Fruit fly (Drosophila melanogaster): ENCODE measurements around the gene ND-B22.
A peak's percentile ranks its signal among the peaks of the same experiment; 100 is the strongest.

The ND-B22 gene

DNA sequence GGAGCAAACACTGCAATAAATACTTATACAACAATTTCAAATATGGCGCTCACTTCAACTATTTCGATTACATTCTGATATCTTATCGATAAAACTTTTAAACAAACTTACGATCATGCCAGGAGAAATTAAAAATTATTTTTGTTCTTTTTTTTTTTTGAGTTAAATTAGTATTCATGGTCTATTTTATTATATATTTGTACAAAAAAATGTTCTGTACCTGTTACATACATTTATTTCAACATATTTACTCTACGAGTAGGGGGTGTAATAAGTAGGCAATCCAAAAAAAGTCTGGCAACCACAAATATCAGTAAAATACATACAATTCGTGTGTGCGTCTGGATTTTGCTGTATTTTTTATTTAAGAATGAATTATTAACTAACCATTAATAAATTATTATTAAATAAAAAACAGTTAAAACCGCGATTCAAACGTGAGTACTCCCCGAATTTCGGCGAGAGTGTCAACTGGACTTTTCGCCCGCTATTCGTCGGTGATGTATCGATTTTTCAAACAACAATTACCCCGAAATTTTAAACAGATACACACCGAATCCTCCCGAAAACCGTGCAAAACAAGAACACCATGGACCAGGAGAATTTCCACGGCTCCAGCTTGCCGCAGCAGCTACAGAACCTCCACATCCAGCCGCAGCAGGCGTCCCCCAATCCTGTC lies 11.6 kb upstream of the ND-B22 start, which contains the start of gene loqs (continued):
- TF ChIP-seq Ada2b (GFP tag; IDR thresholded peaks at IDR 0.05) = peak; percentile 10; the same call in 1 of the 2 replicates
- TF ChIP-seq HLH4C (GFP tag; IDR thresholded peaks at IDR 0.05; ENCODE audit: partially characterized antibody) = 0 out of 3 replicates have a peak, but pooled peaks have one; percentile 46
- TF ChIP-seq CG30020 (tag; optimal IDR thresholded peaks at IDR 0.05) = peak; percentile 55
- TF ChIP-seq CG14710 (tag; optimal IDR thresholded peaks at IDR 0.05) = peak; percentile 62
- TF ChIP-seq sens (GFP tag) = peak; percentile 32
- TF ChIP-seq Sry-δ (GFP tag; optimal IDR thresholded peaks at IDR 0.05) = peak; percentile 4
- TF ChIP-seq CG12391 (tag; optimal IDR thresholded peaks at IDR 0.05) = peak; percentile 60
- TF ChIP-seq stwl (tag; optimal IDR thresholded peaks at IDR 0.05) = peak; percentile 50
- TF ChIP-seq CG15514 (GFP tag; optimal IDR thresholded peaks at IDR 0.05) = peak; percentile 18
- TF ChIP-seq CG18764 (GFP tag; optimal IDR thresholded peaks at IDR 0.05) = no peak
- TF ChIP-seq Scr (GFP tag; IDR thresholded peaks at IDR 0.05; ENCODE audit: partially characterized antibody) = peak; percentile 51
- TF ChIP-seq prd (optimal IDR thresholded peaks at IDR 0.05) = no peak
- 0 out of 3 replicates have a peak, but pooled peaks have one; percentile 7 for TF ChIP-seq prd (GFP tag; IDR thresholded peaks at IDR 0.05)
- TF ChIP-seq Doc3 (GFP tag; IDR thresholded peaks at IDR 0.05; ENCODE audit: partially characterized antibody) = peak; percentile 39; the same call in 1 of the 3 replicates
- 0 out of 3 replicates have a peak, but pooled peaks have one; percentile 27 for TF ChIP-seq CG17361 (GFP tag; IDR thresholded peaks at IDR 0.05)
- TF ChIP-seq CG13424 (tag; optimal IDR thresholded peaks at IDR 0.05) = peak; percentile 31
- peak; percentile 99 for TF ChIP-seq onecut (GFP tag; IDR thresholded peaks at IDR 0.05)
- TF ChIP-seq Mes4 (GFP tag; optimal IDR thresholded peaks at IDR 0.05) = no peak
- peak; percentile 31 for TF ChIP-seq CG4617 (GFP tag; optimal IDR thresholded peaks at IDR 0.05; ENCODE audit: borderline replicate concordance)
- peak; percentile 6 for TF ChIP-seq Hr3 (GFP tag; optimal IDR thresholded peaks at IDR 0.05)
- TF ChIP-seq crol (GFP tag; IDR thresholded peaks at IDR 0.05) = no peak
- TF ChIP-seq CG14050 (GFP tag; IDR thresholded peaks at IDR 0.05) = no peak
- no peak for TF ChIP-seq fd102C (GFP tag; optimal IDR thresholded peaks at IDR 0.05)
- peak; percentile 45 for TF ChIP-seq CG2120 (GFP tag; optimal IDR thresholded peaks at IDR 0.05)
- peak; percentile 77 for TF ChIP-seq Dp (GFP tag; optimal IDR thresholded peaks at IDR 0.05)
- TF ChIP-seq CG8281 (tag; optimal IDR thresholded peaks at IDR 0.05) = no peak
- TF ChIP-seq CG10543 (GFP tag; optimal IDR thresholded peaks at IDR 0.05) = no peak
- TF ChIP-seq CG17829 (tag; optimal IDR thresholded peaks at IDR 0.05) = peak; percentile 18
- TF ChIP-seq pzg (GFP tag; optimal IDR thresholded peaks at IDR 0.05) = peak; percentile 25
- TF ChIP-seq CG2712 (tag; optimal IDR thresholded peaks at IDR 0.05) = peak; percentile 34
- TF ChIP-seq CG6854 (GFP tag; optimal IDR thresholded peaks at IDR 0.05) = no peak
- TF ChIP-seq CG2116 (GFP tag; optimal IDR thresholded peaks at IDR 0.05) = peak; percentile 83
- TF ChIP-seq slbo (GFP tag; IDR thresholded peaks at IDR 0.05) = peak; percentile 46; the same call in 1 of the 2 replicates
- peak; percentile 18 for TF ChIP-seq CG30403 (GFP tag; optimal IDR thresholded peaks at IDR 0.05)
- peak; percentile 63; the same call in 1 of the 2 replicates for TF ChIP-seq CG32767 (GFP tag; IDR thresholded peaks at IDR 0.05)
- TF ChIP-seq trem (tag; optimal IDR thresholded peaks at IDR 0.05) = peak; percentile 54
- peak; percentile 55 for TF ChIP-seq MESR4 (GFP tag; optimal IDR thresholded peaks at IDR 0.05)
- peak; percentile 7 for TF ChIP-seq CG18262 (tag; optimal IDR thresholded peaks at IDR 0.05)
- no peak for TF ChIP-seq Ets65A (GFP tag)
- no peak for TF ChIP-seq ab (GFP tag; optimal IDR thresholded peaks at IDR 0.05)
- TF ChIP-seq row (GFP tag; IDR thresholded peaks at IDR 0.05) = peak; percentile 62
- peak; percentile 22 for TF ChIP-seq CG4820 (GFP tag; optimal IDR thresholded peaks at IDR 0.05)
- peak; percentile 14; the same call in 1 of the 2 replicates for TF ChIP-seq Rfx (GFP tag; IDR thresholded peaks at IDR 0.05)
- TF ChIP-seq Pdp1 (GFP tag; optimal IDR thresholded peaks at IDR 0.05) = peak in 1 of 2 experiments; percentile 36
- TF ChIP-seq CG13287 (GFP tag; IDR thresholded peaks at IDR 0.05; ENCODE audit: partially characterized antibody) = peak; percentile 67
- peak; percentile 34 for TF ChIP-seq YL-1 (GFP tag; optimal IDR thresholded peaks at IDR 0.05)
- peak; percentile 50 for TF ChIP-seq gem (tag; optimal IDR thresholded peaks at IDR 0.05)
- peak; percentile 49 for TF ChIP-seq CG12659 (GFP tag; optimal IDR thresholded peaks at IDR 0.05)

All from whole organism, embryonic.